Fruit fly (Drosophila melanogaster) whole organism, adult: Measurements from ENCODE around the gene CG43407.
A peak's percentile ranks its signal among the peaks of the same experiment; 100 is the strongest.

Source experiments
- CG11617 ChIP-seq: fragments of 200-800 bp; sonication (Bioruptor generic); optimal IDR thresholded peaks from 2 replicates; lab custom pipeline; 2017; ENCODE audit warnings: mild to moderate bottlenecking, missing biosample characterization, missing genetic modification reagents, missing genetic modification characterization
- CG12768 ChIP-seq: fragments of 200-800 bp; sonication (Bioruptor generic); optimal IDR thresholded peaks from 2 replicates; lab custom pipeline; 2017; ENCODE audit warnings: missing biosample characterization, missing genetic modification characterization, mild to moderate bottlenecking, moderate library complexity, missing genetic modification reagents
- CG14711 ChIP-seq: fragments of 200-800 bp; sonication (Bioruptor generic); optimal IDR thresholded peaks from 2 replicates; lab custom pipeline; 2018; ENCODE audit warnings: missing biosample characterization, mild to moderate bottlenecking, missing genetic modification characterization, moderate library complexity
- CG1620 ChIP-seq: fragments of 200-800 bp; sonication (Bioruptor generic); optimal IDR thresholded peaks from 2 replicates; lab custom pipeline; 2016; ENCODE audit warnings: missing biosample characterization, missing genetic modification characterization
- CG33017 ChIP-seq: fragments of 200-800 bp; sonication (Bioruptor generic); optimal IDR thresholded peaks from 2 replicates; lab custom pipeline; 2018; ENCODE audit warnings: missing biosample characterization, mild to moderate bottlenecking, missing genetic modification characterization, moderate library complexity
- CG5204 ChIP-seq: fragments of 200-800 bp; sonication (Bioruptor generic); optimal IDR thresholded peaks from 2 replicates; lab custom pipeline; 2016; ENCODE audit warnings: missing biosample characterization, missing genetic modification characterization
- CG7045 ChIP-seq: fragments of 200-800 bp; sonication (Bioruptor generic); optimal IDR thresholded peaks from 2 replicates; lab custom pipeline; 2017; ENCODE audit warnings: missing biosample characterization, mild to moderate bottlenecking, missing genetic modification characterization
- CG7101 ChIP-seq: fragments of 200-800 bp; sonication (Bioruptor generic); optimal IDR thresholded peaks from 2 replicates; lab custom pipeline; 2018; ENCODE audit warnings: missing biosample characterization, mild to moderate bottlenecking, missing genetic modification characterization, moderate library complexity
- Clk ChIP-seq: fragments of 200-800 bp; sonication (Bioruptor generic); optimal IDR thresholded peaks from 2 replicates; lab custom pipeline; 2017; ENCODE audit warnings: missing biosample characterization, missing genetic modification characterization
- Crg-1 ChIP-seq: fragments of 200-800 bp; sonication (Bioruptor generic); optimal IDR thresholded peaks from 2 replicates; lab custom pipeline; 2016; ENCODE audit warnings: missing biosample characterization, missing genetic modification characterization
- Hr96 ChIP-seq: fragments of 200-800 bp; sonication (Bioruptor generic); optimal IDR thresholded peaks from 2 replicates; lab custom pipeline; 2016; ENCODE audit warnings: missing biosample characterization, missing genetic modification characterization
- Mnt ChIP-seq: fragments of 200-800 bp; sonication (Bioruptor generic); optimal IDR thresholded peaks from 2 replicates; lab custom pipeline; 2016; ENCODE audit warnings: missing biosample characterization, mild to moderate bottlenecking, missing genetic modification characterization
- bab1 ChIP-seq: fragments of 200-800 bp; sonication (Bioruptor generic); optimal IDR thresholded peaks from 3 replicates; lab custom pipeline; 2019; ENCODE audit warnings: missing biosample characterization, mild to moderate bottlenecking, missing genetic modification characterization, moderate library complexity
- cic ChIP-seq: fragments of 200-800 bp; sonication (Bioruptor generic); optimal IDR thresholded peaks from 2 replicates; lab custom pipeline; 2017; ENCODE audit warnings: missing biosample characterization, mild to moderate bottlenecking, missing genetic modification characterization, moderate library complexity
- cnc ChIP-seq, 2 experiments: fragments of >200 bp; optimal IDR thresholded peaks; 2 replicates each; lab custom pipeline; 2017
- kay ChIP-seq: fragments of 200-800 bp; sonication (Bioruptor generic); peaks from one replicate; lab custom pipeline; 2016; ENCODE audit warnings: missing biosample characterization, missing genetic modification characterization, borderline replicate concordance
- ovo ChIP-seq: fragments of 200-800 bp; sonication (Bioruptor generic); optimal IDR thresholded peaks from 2 replicates; lab custom pipeline; 2016; ENCODE audit warnings: missing biosample characterization, missing genetic modification characterization
- pad ChIP-seq: fragments of 200-800 bp; sonication (Bioruptor generic); optimal IDR thresholded peaks from 3 replicates; lab custom pipeline; 2017; ENCODE audit warnings: missing biosample characterization, missing genetic modification characterization, mild to moderate bottlenecking, moderate library complexity, missing genetic modification reagents
- tj ChIP-seq: fragments of 200-800 bp; sonication (Bioruptor generic); optimal IDR thresholded peaks from 3 replicates; lab custom pipeline; 2017; ENCODE audit warnings: missing biosample characterization, mild to moderate bottlenecking, missing genetic modification characterization, moderate library complexity
- toe ChIP-seq: fragments of 200-800 bp; sonication (Bioruptor generic); optimal IDR thresholded peaks from 2 replicates; lab custom pipeline; 2016; ENCODE audit warnings: missing biosample characterization, missing genetic modification characterization

Gene CG43407

DNA sequence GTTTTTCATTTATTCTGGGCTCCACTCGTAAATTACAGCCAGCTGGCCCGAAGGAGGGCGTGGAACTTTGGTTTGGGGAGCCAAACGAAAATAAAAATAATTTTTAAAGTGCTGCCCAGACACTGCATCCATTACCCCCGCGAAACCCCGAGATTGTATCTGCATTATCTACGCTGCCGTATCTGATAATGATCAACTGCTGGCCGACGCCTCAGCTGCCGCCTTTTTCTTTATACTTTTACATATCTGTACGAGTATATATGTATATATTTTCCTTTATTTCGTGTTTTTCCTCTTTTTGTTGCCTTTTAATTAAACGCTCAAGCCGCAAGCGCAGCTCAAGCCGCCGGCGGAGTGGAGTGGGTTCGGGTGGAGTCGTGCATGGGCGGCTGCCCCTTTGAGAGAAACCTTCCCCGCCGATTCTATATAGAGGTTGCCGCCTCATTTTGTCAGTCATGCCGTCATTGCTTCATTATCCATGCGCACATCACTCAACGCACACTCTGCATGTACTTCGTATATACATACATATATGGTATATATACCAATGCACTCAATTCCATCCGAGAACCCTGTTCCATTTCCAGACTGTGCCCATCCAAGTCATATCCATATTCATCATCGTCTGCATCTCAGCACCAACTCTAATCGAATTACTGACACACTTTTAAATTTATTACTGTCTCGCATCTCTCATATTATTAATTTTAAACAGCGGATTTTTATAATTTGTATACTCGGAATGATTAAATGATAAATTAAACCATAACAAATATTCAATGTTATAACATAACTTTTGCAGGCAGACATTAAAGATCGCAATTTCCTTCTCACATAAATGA, 3.3 kb downstream of the CG43407 start:
- TF ChIP-seq CG7045 (GFP tag; lab: Kevin White, UChicago) (no peak), bab1 (no peak), Mnt (GFP tag; lab: Kevin White, UChicago) (no peak), toe (GFP tag; lab: Kevin White, UChicago) (peak; percentile 7)

DNA sequence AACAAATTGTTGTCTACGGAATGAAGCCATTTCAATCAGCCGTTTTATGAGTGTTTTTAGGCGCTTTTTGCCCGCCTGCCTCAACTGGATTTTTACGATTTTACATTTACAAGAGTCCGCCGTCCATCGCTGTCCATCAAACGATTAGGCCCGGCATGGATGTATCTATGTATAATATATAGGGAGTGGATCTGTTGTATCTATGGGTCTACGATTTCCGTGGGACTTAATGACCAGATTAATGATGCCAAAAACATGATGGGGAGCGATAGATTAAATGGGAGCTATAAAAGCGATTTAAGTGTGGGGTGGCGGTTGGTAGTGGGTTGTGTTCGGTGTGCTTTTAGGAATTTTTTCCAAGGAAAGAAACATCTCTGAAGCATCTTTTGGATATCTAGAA, 4.4 kb downstream of the CG43407 start:
- no peak for TF ChIP-seq CG5204 (GFP tag; lab: Kevin White, UChicago)
- TF ChIP-seq toe (GFP tag; lab: Kevin White, UChicago): no peak
- no peak for TF ChIP-seq CG1620
- no peak for TF ChIP-seq CG11617 (GFP tag; lab: Kevin White, UChicago)
- no peak for TF ChIP-seq CG33017
- TF ChIP-seq cic: no peak
- TF ChIP-seq kay (GFP tag; lab: Kevin White, UChicago): no peak
- no peak for TF ChIP-seq tj (GFP tag; lab: Kevin White, UChicago)
- TF ChIP-seq pad (GFP tag; lab: Kevin White, UChicago): no peak
- TF ChIP-seq CG14711 (tag; lab: Kevin White, UChicago): no peak

DNA sequence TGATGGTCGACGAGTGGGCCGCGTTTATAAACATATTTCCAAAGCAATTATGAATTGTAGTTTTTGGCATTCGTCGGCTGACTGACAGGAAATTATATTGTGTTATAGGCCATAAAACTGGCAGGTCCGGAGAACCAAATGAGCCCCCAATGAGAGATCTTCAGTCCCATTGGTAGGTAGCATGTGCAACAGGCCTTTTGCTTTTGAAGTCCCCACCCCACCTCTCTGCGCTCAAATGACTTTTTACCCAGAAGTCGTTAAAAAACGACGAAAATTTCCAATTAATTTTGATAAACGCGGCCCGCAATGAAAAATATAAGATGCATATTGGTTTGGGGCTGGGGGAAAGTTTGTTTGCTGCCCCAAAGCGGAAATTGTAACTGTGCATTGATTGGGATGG, 4.9 kb downstream of the CG43407 start:
- TF ChIP-seq CG7101 (tag; lab: Kevin White, UChicago) (no peak), kay (GFP tag; lab: Kevin White, UChicago) (no peak), Clk (GFP tag; lab: Kevin White, UChicago) (no peak), ovo (GFP tag; lab: Kevin White, UChicago) (no peak), bab1 (no peak), CG12768 (GFP tag; lab: Kevin White, UChicago) (no peak), CG33017 (no peak), cnc (optimal IDR thresholded peaks at IDR 0.05; lab: Kevin White, UChicago) (no peak), pad (GFP tag; lab: Kevin White, UChicago) (no peak), CG11617 (GFP tag; lab: Kevin White, UChicago) (no peak), tj (GFP tag; lab: Kevin White, UChicago) (no peak)

DNA sequence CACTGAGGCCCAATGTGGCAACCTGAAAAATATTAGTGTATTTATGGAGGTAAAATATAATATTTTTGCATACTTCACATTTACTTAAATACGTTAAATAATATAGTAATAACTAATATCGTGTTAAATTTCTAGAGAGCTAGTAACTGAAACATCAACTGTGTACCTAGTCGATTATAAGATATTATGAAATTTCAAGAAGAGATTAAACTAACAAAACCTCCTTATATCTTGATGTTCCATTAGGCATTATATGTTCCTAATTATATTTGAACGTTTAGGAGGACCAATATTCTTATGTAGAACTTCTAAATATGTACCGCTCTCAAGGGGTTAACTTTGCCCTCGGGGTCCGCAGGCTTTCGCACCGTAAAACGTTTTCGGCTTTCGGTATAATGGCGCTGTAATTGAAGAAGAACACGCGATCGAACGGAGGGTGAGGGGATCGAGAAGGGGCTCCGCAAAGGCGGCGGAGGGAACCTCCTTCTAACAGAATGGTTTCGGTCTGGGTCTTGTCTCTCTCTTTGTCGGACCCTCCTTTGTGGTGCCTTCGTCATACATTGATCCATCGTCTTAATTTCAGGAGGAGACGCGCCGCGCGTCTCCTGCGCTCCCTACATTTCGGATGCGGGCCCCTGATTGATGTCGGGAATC, 6.7 kb downstream of the CG43407 start:
- TF ChIP-seq CG14711 (tag; lab: Kevin White, UChicago): no peak
- TF ChIP-seq Crg-1 (GFP tag; lab: Kevin White, UChicago): no peak
- no peak for TF ChIP-seq CG7045 (GFP tag; lab: Kevin White, UChicago)
- no peak for TF ChIP-seq cic
- no peak for TF ChIP-seq kay (GFP tag; lab: Kevin White, UChicago)
- no peak for TF ChIP-seq CG33017
- no peak for TF ChIP-seq cnc (optimal IDR thresholded peaks at IDR 0.05; lab: Kevin White, UChicago)
- TF ChIP-seq toe (GFP tag; lab: Kevin White, UChicago): no peak

DNA sequence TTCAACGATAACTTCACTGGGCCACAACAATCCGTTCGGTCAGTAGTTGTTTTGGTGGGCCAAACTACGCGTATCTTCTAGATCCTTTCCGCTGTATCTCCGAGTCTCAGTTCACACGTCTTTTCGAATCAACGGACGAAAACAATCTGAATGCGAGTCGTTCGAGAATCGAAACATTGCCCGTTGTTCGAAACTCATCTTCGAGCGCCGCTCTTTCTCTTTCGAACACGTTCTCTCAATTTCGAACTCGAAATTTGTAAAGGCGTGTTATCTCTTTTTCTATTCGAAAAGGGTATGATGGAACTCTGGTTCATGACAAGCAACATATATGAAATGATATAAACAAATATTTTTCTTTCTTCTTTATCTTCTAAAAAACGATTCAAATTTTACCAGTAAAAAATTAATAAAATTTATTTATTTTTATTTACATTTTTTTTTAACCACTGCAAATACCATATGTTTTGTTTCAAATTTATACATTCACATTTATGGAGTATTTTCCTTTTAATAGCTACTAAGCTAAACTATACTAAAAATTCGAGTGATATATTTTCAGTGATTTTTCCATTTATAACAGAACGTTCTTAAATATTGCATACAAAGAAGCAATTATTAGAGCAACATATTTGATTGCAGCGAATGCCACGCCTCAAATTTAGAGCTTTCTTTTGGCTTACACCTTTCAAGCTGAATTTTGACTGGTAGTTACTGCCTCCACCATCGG, 7.7 kb downstream of the CG43407 start, which contains the start of gene nkd:
Gene nkd, minus strand, starts transcription at position 151 of the 727 bp plus-strand sequence.
- TF ChIP-seq CG1620 (no peak), toe (GFP tag; lab: Kevin White, UChicago) (peak; percentile 52), ovo (GFP tag; lab: Kevin White, UChicago) (no peak), bab1 (peak; percentile 72), CG33017 (peak; percentile 75), Hr96 (GFP tag; lab: Kevin White, UChicago) (peak; percentile 19), CG14711 (tag; lab: Kevin White, UChicago) (peak; percentile 73), CG12768 (GFP tag; lab: Kevin White, UChicago) (no peak), Clk (GFP tag; lab: Kevin White, UChicago) (no peak), CG7101 (tag; lab: Kevin White, UChicago) (peak; percentile 81), pad (GFP tag; lab: Kevin White, UChicago) (no peak), Crg-1 (GFP tag; lab: Kevin White, UChicago) (peak; percentile 11), Mnt (GFP tag; lab: Kevin White, UChicago) (peak; percentile 33), kay (GFP tag; lab: Kevin White, UChicago) (peak; percentile 32), tj (GFP tag; lab: Kevin White, UChicago) (no peak), CG7045 (GFP tag; lab: Kevin White, UChicago) (peak; percentile 50), CG5204 (GFP tag; lab: Kevin White, UChicago) (peak; percentile 52), cnc (optimal IDR thresholded peaks at IDR 0.05; lab: Kevin White, UChicago) (no peak), cic (peak; percentile 67), CG11617 (GFP tag; lab: Kevin White, UChicago) (peak; percentile 45)
